Worm (Caenorhabditis elegans): Measurements from ENCODE around the gene F33G12.6.
A peak's percentile ranks its signal among the peaks of the same experiment; 100 is the strongest.

The F33G12.6 gene

DNA sequence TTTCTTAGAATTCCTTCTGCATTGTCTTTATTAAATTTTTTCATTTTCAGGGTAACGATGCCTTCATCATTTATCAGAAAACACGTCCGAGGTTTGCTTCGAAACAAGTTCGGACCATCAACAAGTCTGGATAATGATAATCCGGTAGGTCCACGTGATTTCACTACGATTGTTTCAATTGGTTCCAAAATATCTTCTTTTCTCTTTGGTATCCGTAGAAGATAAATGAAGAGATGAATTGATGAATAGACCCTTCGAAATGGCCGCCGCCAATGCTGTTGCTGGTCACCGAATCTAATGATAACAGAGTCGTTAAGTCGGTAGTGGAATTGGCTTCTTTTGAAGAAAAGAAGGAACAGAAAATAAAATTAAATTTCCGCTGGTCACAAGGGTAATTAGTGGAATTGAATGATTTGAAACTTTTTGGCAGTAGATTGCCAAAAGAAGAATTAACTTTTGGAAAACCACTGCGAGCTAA lies at the start of gene F33G12.6:
TSS of gene F33G12.6 (plus strand) at position 51 of the 478 bp plus-strand sequence.
- TF ChIP-seq snpc-4 (tag; optimal IDR thresholded peaks at IDR 0.05), result no peak
- TF ChIP-seq lin-35 (GFP tag; optimal IDR thresholded peaks at IDR 0.05), result no peak
- TF ChIP-seq C04F5.9 (tag; optimal IDR thresholded peaks at IDR 0.05), result no peak
- TF ChIP-seq unc-98 (GFP tag; IDR thresholded peaks at IDR 0.05), result no peak
- no peak for TF ChIP-seq grh-1 (GFP tag; IDR thresholded peaks at IDR 0.05)
- no peak for TF ChIP-seq hlh-4 (tag; optimal IDR thresholded peaks at IDR 0.05)
- TF ChIP-seq dsc-1 (tag; optimal IDR thresholded peaks at IDR 0.05), result no peak
- no peak for TF ChIP-seq alr-1 (tag; optimal IDR thresholded peaks at IDR 0.05; ENCODE audit: borderline replicate concordance)
- no peak for TF ChIP-seq mef-2 (tag; optimal IDR thresholded peaks at IDR 0.05)
- no peak for TF ChIP-seq C34B4.2 (tag; optimal IDR thresholded peaks at IDR 0.05)
- no peak for TF ChIP-seq Y116A8C.19 (tag; optimal IDR thresholded peaks at IDR 0.05; ENCODE audit: borderline replicate concordance)
- no peak for TF ChIP-seq lin-39 (tag; optimal IDR thresholded peaks at IDR 0.05)
- TF ChIP-seq irx-1 (tag; optimal IDR thresholded peaks at IDR 0.05), result no peak
- TF ChIP-seq lin-14 (GFP tag; optimal IDR thresholded peaks at IDR 0.05), result peak; percentile 69
- TF ChIP-seq unc-62 (GFP tag; optimal IDR thresholded peaks at IDR 0.05), result no peak
- no peak for TF ChIP-seq dpl-1 (GFP tag; optimal IDR thresholded peaks at IDR 0.05)
- peak; percentile 24 for TF ChIP-seq nhr-71 (tag; optimal IDR thresholded peaks at IDR 0.05)
- no peak for TF ChIP-seq nhr-19 (GFP tag; conservative IDR thresholded peaks at IDR 0.05)
- TF ChIP-seq snu-23 (GFP tag; optimal IDR thresholded peaks at IDR 0.05), result peak; percentile 31
- TF ChIP-seq ztf-4 (tag; optimal IDR thresholded peaks at IDR 0.05), result no peak
- TF ChIP-seq unc-86 (tag; optimal IDR thresholded peaks at IDR 0.05), result no peak
- no peak for TF ChIP-seq xbp-1 (tag; optimal IDR thresholded peaks at IDR 0.05)
- TF ChIP-seq rnt-1 (tag; optimal IDR thresholded peaks at IDR 0.05), result peak; percentile 45
- peak in 1 of 2 experiments; percentile 44 for TF ChIP-seq mdl-1 (tag; optimal IDR thresholded peaks at IDR 0.05)
- peak in 2 of 6 experiments; percentile 19 to 46 for TF ChIP-seq elt-3 (tag; optimal IDR thresholded peaks at IDR 0.05)
- no peak for TF ChIP-seq nhr-237 (tag; optimal IDR thresholded peaks at IDR 0.05)
- no peak for TF ChIP-seq sptf-1 (tag; optimal IDR thresholded peaks at IDR 0.05)
- TF ChIP-seq nhr-76 (tag; optimal IDR thresholded peaks at IDR 0.05), result no peak
- no peak for TF ChIP-seq fkh-10 (GFP tag; optimal IDR thresholded peaks at IDR 0.05)
- TF ChIP-seq tbx-2 (tag; optimal IDR thresholded peaks at IDR 0.05), result peak; percentile 38
- TF ChIP-seq ets-5 (GFP tag; IDR thresholded peaks at IDR 0.05), result no peak
- no peak for TF ChIP-seq sox-4 (tag; optimal IDR thresholded peaks at IDR 0.05)
- no peak for TF ChIP-seq nhr-28 (tag; optimal IDR thresholded peaks at IDR 0.05)
- no peak for TF ChIP-seq ceh-88 (GFP tag; IDR thresholded peaks at IDR 0.05)
- no peak for TF ChIP-seq skn-1 (tag; optimal IDR thresholded peaks at IDR 0.05)
- TF ChIP-seq unc-130 (tag; optimal IDR thresholded peaks at IDR 0.05), result peak; percentile 40
- no peak for TF ChIP-seq pax-3 (tag; optimal IDR thresholded peaks at IDR 0.05)
- TF ChIP-seq isw-1 (GFP tag; IDR thresholded peaks at IDR 0.05), result no peak
- no peak for TF ChIP-seq vab-15 (tag; optimal IDR thresholded peaks at IDR 0.05)
- TF ChIP-seq nhr-77 (tag; optimal IDR thresholded peaks at IDR 0.05), result no peak
- no peak for TF ChIP-seq lir-3 (tag; optimal IDR thresholded peaks at IDR 0.05; ENCODE audit: poor library complexity)
- peak in 1 of 2 experiments; percentile 15 for TF ChIP-seq lsy-2 (tag; optimal IDR thresholded peaks at IDR 0.05)
- peak; percentile 81 for TF ChIP-seq nhr-85 (tag)
- TF ChIP-seq elt-2 (tag; optimal IDR thresholded peaks at IDR 0.05), result no peak
- no peak for TF ChIP-seq nhr-11 (tag; optimal IDR thresholded peaks at IDR 0.05)
- TF ChIP-seq mep-1 (tag; optimal IDR thresholded peaks at IDR 0.05), result peak; percentile 52
- no peak for TF ChIP-seq mab-9 (GFP tag; IDR thresholded peaks at IDR 0.05)
- TF ChIP-seq ceh-82 (tag; optimal IDR thresholded peaks at IDR 0.05), result no peak
- TF ChIP-seq lin-13 (GFP tag; optimal IDR thresholded peaks at IDR 0.05), result no peak
- TF ChIP-seq zip-4 (GFP tag; optimal IDR thresholded peaks at IDR 0.05), result no peak
- TF ChIP-seq pag-3 (tag; optimal IDR thresholded peaks at IDR 0.05; ENCODE audit: borderline replicate concordance, insufficient read depth), result no peak
- TF ChIP-seq nhr-12 (tag; optimal IDR thresholded peaks at IDR 0.05), result no peak
- no peak for TF ChIP-seq sup-37 (GFP tag; optimal IDR thresholded peaks at IDR 0.05)
- no peak for TF ChIP-seq ama-1 (optimal IDR thresholded peaks at IDR 0.05)

All from whole organism, L1 larva.